Worm (Caenorhabditis elegans) whole organism, young adult: ENCODE results near the gene ZK938.10.

ENCODE experiments used
- B0261.1 ChIP-seq: sonication (generic microtip); optimal IDR thresholded peaks from 2 replicates; lab custom pipeline; 2016; ENCODE audit warnings: mild to moderate bottlenecking, missing genetic modification characterization, moderate library complexity, missing compliant biosample characterization
- C17E4.6 ChIP-seq: fragments of 200-800 bp; sonication (Bioruptor generic); IDR thresholded peaks from 2 replicates; pipeline ENCODE4 v1.3.6; 2022; ENCODE audit warnings: missing genetic modification reagents, missing genetic modification characterization, missing compliant biosample characterization
- F22D6.2 ChIP-seq: sonication (generic microtip); optimal IDR thresholded peaks from 2 replicates; lab custom pipeline; 2016; ENCODE audit warnings: mild to moderate bottlenecking, missing genetic modification characterization, missing compliant biosample characterization
- F23B12.7 ChIP-seq: sonication (generic microtip); optimal IDR thresholded peaks from 2 replicates; lab custom pipeline; 2017; ENCODE audit warnings: missing genetic modification characterization, mild to moderate bottlenecking, missing compliant biosample characterization, antibody characterized with exemption, moderate library complexity; ENCODE audit not compliant: insufficient read depth
- F49E8.2 ChIP-seq: sonication (generic microtip); optimal IDR thresholded peaks from 3 replicates; lab custom pipeline; 2017; ENCODE audit warnings: missing genetic modification characterization, mild to moderate bottlenecking, missing compliant biosample characterization, antibody characterized with exemption, moderate library complexity; ENCODE audit not compliant: insufficient read depth
- T07F8.4 ChIP-seq: sonication (generic microtip); optimal IDR thresholded peaks from 2 replicates; lab custom pipeline; 2016; ENCODE audit warnings: mild to moderate bottlenecking, missing genetic modification characterization, moderate library complexity, missing compliant biosample characterization
- T26A5.8 ChIP-seq: sonication (generic microtip); optimal IDR thresholded peaks from 2 replicates; lab custom pipeline; 2016; ENCODE audit warnings: missing genetic modification characterization, missing compliant biosample characterization
- Y53F4B.3 ChIP-seq: fragments of 200-800 bp; sonication (Bioruptor generic); IDR thresholded peaks from 2 replicates; pipeline ENCODE4 v1.3.6; 2022; ENCODE audit warnings: missing genetic modification reagents, missing genetic modification characterization, missing compliant biosample characterization
- Y56A3A.18 ChIP-seq: fragments of 200-800 bp; sonication (Bioruptor generic); IDR thresholded peaks from 2 replicates; pipeline ENCODE4 v1.3.6; 2022; ENCODE audit warnings: missing genetic modification reagents, missing genetic modification characterization, missing compliant biosample characterization
- Y67H2A.10 ChIP-seq: fragments of 200-800 bp; sonication (Bioruptor generic); conservative IDR thresholded peaks from 2 replicates; pipeline ENCODE4 v1.3.6; 2022; ENCODE audit warnings: missing genetic modification reagents, missing genetic modification characterization, missing compliant biosample characterization
- aptf-2 ChIP-seq: fragments of 200-800 bp; sonication (Bioruptor generic); conservative IDR thresholded peaks from 2 replicates; pipeline ENCODE4 v1.3.6; 2022; ENCODE audit warnings: missing genetic modification reagents, missing genetic modification characterization, missing compliant biosample characterization
- athp-1 ChIP-seq: sonication (generic microtip); optimal IDR thresholded peaks from 2 replicates; lab custom pipeline; 2017; ENCODE audit warnings: mild to moderate bottlenecking, missing genetic modification characterization, missing compliant biosample characterization
- bed-1 ChIP-seq: fragments of 200-800 bp; sonication (Bioruptor generic); IDR thresholded peaks from 2 replicates; pipeline ENCODE4 v1.3.6; 2022; ENCODE audit warnings: missing genetic modification reagents, missing genetic modification characterization, missing compliant biosample characterization
- ccch-3 ChIP-seq: fragments of 200-800 bp; sonication (Bioruptor generic); optimal IDR thresholded peaks from 2 replicates; lab custom pipeline; 2018; ENCODE audit warnings: mild to moderate bottlenecking, missing genetic modification characterization, missing compliant biosample characterization
- cebp-2 ChIP-seq: fragments of 200-800 bp; sonication (Bioruptor generic); IDR thresholded peaks from 2 replicates; pipeline ENCODE4 v1.3.6; 2022; ENCODE audit warnings: missing genetic modification characterization, missing compliant biosample characterization
- ceh-100 ChIP-seq: fragments of 200-800 bp; sonication (Bioruptor generic); IDR thresholded peaks from 2 replicates; pipeline ENCODE4 v1.3.6; 2022; ENCODE audit warnings: missing genetic modification reagents, missing genetic modification characterization, missing compliant biosample characterization
- ceh-27 ChIP-seq: fragments of 200-800 bp; sonication (Bioruptor generic); optimal IDR thresholded peaks from 2 replicates; lab custom pipeline; 2018; ENCODE audit warnings: mild to moderate bottlenecking, missing genetic modification characterization, moderate library complexity, missing compliant biosample characterization
- ceh-79 ChIP-seq: sonication (generic microtip); optimal IDR thresholded peaks from 2 replicates; lab custom pipeline; 2017; ENCODE audit warnings: mild to moderate bottlenecking, missing genetic modification characterization, missing compliant biosample characterization
- ceh-91 ChIP-seq: fragments of 200-800 bp; sonication (Bioruptor generic); IDR thresholded peaks from 2 replicates; pipeline ENCODE4 v1.3.6; 2022; ENCODE audit warnings: missing genetic modification reagents, missing genetic modification characterization, missing compliant biosample characterization
- dpff-1 ChIP-seq: sonication (generic microtip); optimal IDR thresholded peaks from 2 replicates; lab custom pipeline; 2017; ENCODE audit warnings: mild to moderate bottlenecking, missing genetic modification characterization, missing compliant biosample characterization
- egrh-3 ChIP-seq: fragments of 200-800 bp; sonication (Bioruptor generic); IDR thresholded peaks from 2 replicates; pipeline ENCODE4 v1.3.6; 2022; ENCODE audit warnings: missing genetic modification reagents, missing genetic modification characterization, missing compliant biosample characterization
- ekl-4 ChIP-seq: fragments of 200-800 bp; sonication (Bioruptor generic); IDR thresholded peaks from 2 replicates; pipeline ENCODE4 v1.3.6; 2022; ENCODE audit warnings: missing genetic modification reagents, missing genetic modification characterization, missing compliant biosample characterization
- ets-4 ChIP-seq: fragments of 200-800 bp; sonication (Bioruptor generic); optimal IDR thresholded peaks from 2 replicates; lab custom pipeline; 2018; ENCODE audit warnings: mild to moderate bottlenecking, missing genetic modification characterization, missing compliant biosample characterization
- hmg-1.2 ChIP-seq: fragments of 200-800 bp; sonication (Bioruptor generic); IDR thresholded peaks from 2 replicates; pipeline ENCODE4 v1.3.6; 2022; ENCODE audit warnings: missing genetic modification reagents, missing genetic modification characterization, missing compliant biosample characterization
- hrde-1 ChIP-seq: sonication (generic microtip); optimal IDR thresholded peaks from 2 replicates; lab custom pipeline; 2016; ENCODE audit warnings: missing genetic modification characterization, mild to moderate bottlenecking, missing compliant biosample characterization, moderate library complexity, missing genotype, missing genetic modification reagents, borderline replicate concordance
- hsf-1 ChIP-seq: fragments of 200-800 bp; sonication (Bioruptor generic); IDR thresholded peaks from 2 replicates; pipeline ENCODE4 v1.3.6; 2022; ENCODE audit warnings: missing genetic modification reagents, missing genetic modification characterization, missing compliant biosample characterization
- let-607 ChIP-seq, 2 experiments: fragments of 200-800 bp in 1 of 2; sonication (Bioruptor generic) in 1 of 2; sonication (generic microtip) in 1 of 2; optimal IDR thresholded peaks; 2 replicates each; lab custom pipeline; 2016 to 2018; ENCODE audit warnings: mild to moderate bottlenecking in 2 of 2, missing compliant biosample characterization in 2 of 2, missing genetic modification characterization in 2 of 2, moderate library complexity in 2 of 2, missing genotype in 1 of 2
- lin-26 ChIP-seq: fragments of 200-800 bp; sonication (Bioruptor generic); IDR thresholded peaks from 2 replicates; pipeline ENCODE4 v1.3.6; 2022; ENCODE audit warnings: missing genetic modification reagents, missing genetic modification characterization, missing compliant biosample characterization
- lin-35 ChIP-seq, 3 experiments: fragments of 150-350 bp in 2 of 3; sonication (generic microtip) in 1 of 3; optimal IDR thresholded peaks; 2 replicates each; lab custom pipeline; 2014 to 2018; ENCODE audit warnings: missing biosample characterization in 3 of 3, missing genetic modification characterization in 3 of 3, missing genetic modification reagents in 3 of 3
- lin-40 ChIP-seq: sonication (generic microtip); optimal IDR thresholded peaks from 2 replicates; lab custom pipeline; 2016; ENCODE audit warnings: missing genetic modification characterization, mild to moderate bottlenecking, missing compliant biosample characterization, missing genotype, missing genetic modification reagents
- lsl-1 ChIP-seq: fragments of 200-800 bp; sonication (Bioruptor generic); optimal IDR thresholded peaks from 2 replicates; lab custom pipeline; 2018; ENCODE audit warnings: mild to moderate bottlenecking, missing genetic modification characterization, moderate library complexity, missing compliant biosample characterization
- madf-6 ChIP-seq: fragments of 200-800 bp; sonication (Bioruptor generic); IDR thresholded peaks from 2 replicates; pipeline ENCODE4 v1.3.6; 2022; ENCODE audit warnings: missing genetic modification reagents, missing genetic modification characterization, missing compliant biosample characterization
- madf-8 ChIP-seq: fragments of 200-800 bp; sonication (Bioruptor generic); conservative IDR thresholded peaks from 2 replicates; pipeline ENCODE4 v1.3.6; 2022; ENCODE audit warnings: missing genetic modification reagents, missing genetic modification characterization, missing compliant biosample characterization
- mel-28 ChIP-seq: sonication (generic microtip); optimal IDR thresholded peaks from 2 replicates; lab custom pipeline; 2016; ENCODE audit warnings: borderline replicate concordance, mild to moderate bottlenecking, missing genetic modification characterization, missing compliant biosample characterization
- mes-4 ChIP-seq: sonication (generic microtip); optimal IDR thresholded peaks from 2 replicates; lab custom pipeline; 2016; ENCODE audit warnings: missing genotype, missing genetic modification characterization, missing compliant biosample characterization
- mxl-1 ChIP-seq: sonication (generic microtip); optimal IDR thresholded peaks from 2 replicates; lab custom pipeline; 2016; ENCODE audit warnings: missing genetic modification characterization, missing compliant biosample characterization
- nhr-179 ChIP-seq: sonication (generic microtip); optimal IDR thresholded peaks from 2 replicates; lab custom pipeline; 2016; ENCODE audit warnings: mild to moderate bottlenecking, missing genetic modification characterization, missing compliant biosample characterization
- pbrm-1 ChIP-seq: fragments of 200-800 bp; sonication (Bioruptor generic); IDR thresholded peaks from 2 replicates; pipeline ENCODE4 v1.3.6; 2022; ENCODE audit warnings: missing genetic modification reagents, missing genetic modification characterization, missing compliant biosample characterization
- pha-4 ChIP-seq: fragments of 150-350 bp; sonication (generic microtip); optimal IDR thresholded peaks from 2 replicates; lab custom pipeline; 2014; ENCODE audit warnings: missing biosample characterization, missing genetic modification reagents, missing genetic modification characterization
- rcor-1 ChIP-seq: fragments of 200-800 bp; sonication (Bioruptor generic); IDR thresholded peaks from 2 replicates; pipeline ENCODE4 v1.3.6; 2022; ENCODE audit warnings: missing genetic modification reagents, missing genetic modification characterization, missing compliant biosample characterization
- snpc-4 ChIP-seq, 5 experiments: fragments of 150-350 bp in 1 of 5; sonication (generic microtip) in 4 of 5; optimal IDR thresholded peaks; 2 replicates each; lab custom pipeline; 2014 to 2018; ENCODE audit warnings: missing genetic modification characterization in 5 of 5, missing biosample characterization in 3 of 5, antibody characterized with exemption in 2 of 5, mild to moderate bottlenecking in 2 of 5, missing compliant biosample characterization in 2 of 5, missing genotype in 2 of 5, moderate library complexity in 2 of 5, missing genetic modification reagents in 1 of 5
- tbx-9 ChIP-seq: sonication (generic microtip); optimal IDR thresholded peaks from 2 replicates; lab custom pipeline; 2016; ENCODE audit warnings: borderline replicate concordance, missing genetic modification characterization, inconsistent platforms, missing compliant biosample characterization
- tlf-1 ChIP-seq: fragments of 200-800 bp; sonication (Bioruptor generic); optimal IDR thresholded peaks from 2 replicates; lab custom pipeline; 2018; ENCODE audit warnings: mild to moderate bottlenecking, missing genetic modification characterization, missing compliant biosample characterization
- unc-130 ChIP-seq: sonication (generic microtip); optimal IDR thresholded peaks from 2 replicates; lab custom pipeline; 2016; ENCODE audit warnings: missing genetic modification reagents, missing genetic modification characterization, missing compliant biosample characterization
- unc-62 ChIP-seq: fragments of 150-350 bp; optimal IDR thresholded peaks from 2 replicates; lab custom pipeline; 2014; ENCODE audit warnings: missing biosample characterization, missing genetic modification reagents, missing genetic modification characterization
- zim-3 ChIP-seq: sonication (generic microtip); optimal IDR thresholded peaks from 2 replicates; lab custom pipeline; 2017; ENCODE audit warnings: mild to moderate bottlenecking, missing genetic modification characterization, moderate library complexity, missing compliant biosample characterization
- ztf-25 ChIP-seq: fragments of 200-800 bp; sonication (Bioruptor generic); IDR thresholded peaks from 2 replicates; pipeline ENCODE4 v1.3.6; 2022; ENCODE audit warnings: missing genetic modification reagents, missing genetic modification characterization, missing compliant biosample characterization
- ztf-6 ChIP-seq: fragments of 200-800 bp; sonication (Bioruptor generic); IDR thresholded peaks from 2 replicates; pipeline ENCODE4 v1.3.6; 2022; ENCODE audit warnings: missing genetic modification reagents, missing genetic modification characterization, missing compliant biosample characterization

The ZK938.10 gene

DNA sequence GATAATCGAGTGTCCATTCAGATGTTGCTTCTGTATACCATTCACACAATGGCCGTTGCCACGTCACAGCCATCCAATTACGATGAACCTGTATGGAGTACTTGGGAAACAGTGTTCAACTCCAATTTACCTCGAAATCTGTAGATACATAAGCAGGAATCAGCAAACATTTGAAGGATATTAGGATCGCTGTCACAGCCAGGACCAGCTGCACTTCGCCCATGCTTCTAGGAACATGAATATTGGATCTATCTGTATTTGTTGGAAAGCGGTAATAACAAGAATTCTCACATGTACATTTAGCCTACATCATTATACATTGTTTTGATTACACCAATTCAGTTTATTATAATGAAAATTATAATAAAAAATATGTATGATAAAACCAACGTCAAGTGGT lies 35.4 kb upstream of the ZK938.10 start, which contains the start of gene algn-8 (continued):
- TF ChIP-seq mel-28 (tag; lab: Kevin White, UChicago) (no peak), ceh-79 (tag; lab: Kevin White, UChicago) (no peak), ceh-91 (no peak), pbrm-1 (GFP tag; lab: Robert Waterston, UW) (no peak), hmg-1.2 (GFP tag; lab: Robert Waterston, UW) (peak; percentile 19; the same call in 1 of the 2 replicates), madf-6 (no peak), tlf-1 (GFP tag; lab: Kevin White, UChicago) (peak; percentile 3), pha-4 (tag; lab: Kevin White, UChicago) (no peak), ceh-100 (GFP tag; lab: Robert Waterston, UW) (no peak), Y67H2A.10 (GFP tag; lab: Robert Waterston, UW) (no peak), madf-8 (GFP tag; lab: Robert Waterston, UW) (no peak), lin-35 (GFP tag; optimal IDR thresholded peaks at IDR 0.05; lab: Kevin White, UChicago) (no peak), ets-4 (no peak), athp-1 (tag; lab: Kevin White, UChicago) (no peak), Y56A3A.18 (GFP tag; lab: Robert Waterston, UW) (0 out of 2 replicates have a peak, but pooled peaks have one; percentile 33), C17E4.6 (GFP tag; lab: Robert Waterston, UW) (no peak), mxl-1 (tag; lab: Kevin White, UChicago) (no peak), lin-26 (GFP tag; lab: Robert Waterston, UW) (no peak), lin-40 (tag; lab: Kevin White, UChicago) (no peak), lsl-1 (no peak), hsf-1 (no peak), snpc-4 (GFP tag; optimal IDR thresholded peaks at IDR 0.05; lab: Kevin White, UChicago) (no peak), snpc-4 (tag; optimal IDR thresholded peaks at IDR 0.05; lab: Kevin White, UChicago) (no peak), cebp-2 (GFP tag; lab: Robert Waterston, UW) (no peak), ztf-25 (GFP tag; lab: Robert Waterston, UW) (no peak), hrde-1 (peak; percentile 50), dpff-1 (tag; lab: Kevin White, UChicago) (no peak), rcor-1 (GFP tag; lab: Robert Waterston, UW) (no peak), T26A5.8 (no peak), nhr-179 (tag; lab: Kevin White, UChicago) (no peak), B0261.1 (no peak), let-607 (tag; optimal IDR thresholded peaks at IDR 0.05; lab: Kevin White, UChicago) (no peak), Y53F4B.3 (GFP tag; lab: Robert Waterston, UW) (no peak), aptf-2 (GFP tag; lab: Robert Waterston, UW) (no peak), bed-1 (GFP tag; lab: Robert Waterston, UW) (no peak), F49E8.2 (no peak), unc-62 (GFP tag; lab: Kevin White, UChicago) (no peak), F23B12.7 (tag; lab: Kevin White, UChicago) (no peak), tbx-9 (tag; lab: Kevin White, UChicago) (no peak), ztf-6 (no peak), zim-3 (peak; percentile 36), unc-130 (peak; percentile 55), egrh-3 (no peak), T07F8.4 (tag; lab: Kevin White, UChicago) (no peak), ceh-27 (GFP tag; lab: Kevin White, UChicago) (no peak), mes-4 (tag; lab: Kevin White, UChicago) (no peak), ccch-3 (GFP tag; lab: Kevin White, UChicago) (no peak), ekl-4 (GFP tag; lab: Robert Waterston, UW) (0 out of 2 replicates have a peak, but pooled peaks have one; percentile 24), F22D6.2 (no peak)
